Worm (Caenorhabditis elegans) whole organism, early embryonic: Measurements from ENCODE around the gene ttr-42.

Experiments used
- B0310.2 ChIP-seq: sonication (generic microtip); optimal IDR thresholded peaks from 2 replicates; lab custom pipeline; 2016; ENCODE audit warnings: mild to moderate bottlenecking, missing genetic modification characterization, missing compliant biosample characterization
- F13C5.2 ChIP-seq: sonication (generic microtip); optimal IDR thresholded peaks from 2 replicates; lab custom pipeline; 2017; ENCODE audit warnings: mild to moderate bottlenecking, missing genetic modification characterization, inconsistent platforms, missing compliant biosample characterization
- aly-1 ChIP-seq: sonication (generic microtip); optimal IDR thresholded peaks from 2 replicates; lab custom pipeline; 2016; ENCODE audit warnings: missing genetic modification characterization, missing compliant biosample characterization
- ama-1 ChIP-seq: fragments of 150-350 bp; optimal IDR thresholded peaks from 2 replicates; lab custom pipeline; 2014
- ceh-13 ChIP-seq: fragments of 200-800 bp; sonication (Bioruptor generic); optimal IDR thresholded peaks from 2 replicates; lab custom pipeline; 2018; ENCODE audit warnings: mild to moderate bottlenecking, missing genetic modification characterization, missing compliant biosample characterization
- ceh-36 ChIP-seq: sonication (generic microtip); optimal IDR thresholded peaks from 2 replicates; lab custom pipeline; 2016; ENCODE audit warnings: missing genetic modification characterization, inconsistent platforms, missing compliant biosample characterization
- ets-7 ChIP-seq: sonication (generic microtip); optimal IDR thresholded peaks from 2 replicates; lab custom pipeline; 2016; ENCODE audit warnings: missing genotype, missing genetic modification characterization, missing compliant biosample characterization
- flt-1 ChIP-seq: fragments of 200-800 bp; sonication (Bioruptor generic); IDR thresholded peaks from 2 replicates; pipeline ENCODE4 v1.3.6; 2022; ENCODE audit warnings: missing genetic modification characterization, missing compliant biosample characterization
- hmbx-1 ChIP-seq: sonication (generic microtip); optimal IDR thresholded peaks from 2 replicates; lab custom pipeline; 2016; ENCODE audit warnings: mild to moderate bottlenecking, missing genetic modification characterization, missing compliant biosample characterization
- hmg-4 ChIP-seq: fragments of 200-800 bp; sonication (Bioruptor generic); optimal IDR thresholded peaks from 2 replicates; lab custom pipeline; 2018; ENCODE audit warnings: mild to moderate bottlenecking, missing genetic modification characterization, missing compliant biosample characterization
- hnd-1 ChIP-seq: sonication (generic microtip); optimal IDR thresholded peaks from 2 replicates; lab custom pipeline; 2016; ENCODE audit warnings: missing genetic modification characterization, missing compliant biosample characterization
- pes-1 ChIP-seq: fragments of 200-800 bp; sonication (Bioruptor generic); IDR thresholded peaks from 2 replicates; pipeline ENCODE4 v1.3.6; 2022; ENCODE audit warnings: missing genetic modification reagents, missing genetic modification characterization, missing compliant biosample characterization
- scrt-1 ChIP-seq: fragments of 200-800 bp; sonication (Bioruptor generic); IDR thresholded peaks from 2 replicates; pipeline ENCODE4 v1.3.6; 2022; ENCODE audit warnings: missing genetic modification characterization, missing compliant biosample characterization
- sea-1 ChIP-seq: fragments of 200-800 bp; sonication (Bioruptor generic); conservative IDR thresholded peaks from 2 replicates; pipeline ENCODE4 v1.3.6; 2022; ENCODE audit warnings: missing genetic modification characterization, missing compliant biosample characterization
- tbx-11 ChIP-seq: fragments of 200-800 bp; sonication (Bioruptor generic); IDR thresholded peaks from 2 replicates; pipeline ENCODE4 v1.3.6; 2022; ENCODE audit warnings: missing genetic modification characterization, missing compliant biosample characterization
- tbx-37 ChIP-seq: fragments of 200-800 bp; sonication (Bioruptor generic); conservative IDR thresholded peaks from 2 replicates; pipeline ENCODE4 v1.3.6; 2022; ENCODE audit warnings: missing genetic modification reagents, missing genetic modification characterization, missing compliant biosample characterization
- tra-4 ChIP-seq: sonication (generic microtip); optimal IDR thresholded peaks from 2 replicates; lab custom pipeline; 2017; ENCODE audit warnings: missing genetic modification characterization, missing compliant biosample characterization

ttr-42 gene

DNA sequence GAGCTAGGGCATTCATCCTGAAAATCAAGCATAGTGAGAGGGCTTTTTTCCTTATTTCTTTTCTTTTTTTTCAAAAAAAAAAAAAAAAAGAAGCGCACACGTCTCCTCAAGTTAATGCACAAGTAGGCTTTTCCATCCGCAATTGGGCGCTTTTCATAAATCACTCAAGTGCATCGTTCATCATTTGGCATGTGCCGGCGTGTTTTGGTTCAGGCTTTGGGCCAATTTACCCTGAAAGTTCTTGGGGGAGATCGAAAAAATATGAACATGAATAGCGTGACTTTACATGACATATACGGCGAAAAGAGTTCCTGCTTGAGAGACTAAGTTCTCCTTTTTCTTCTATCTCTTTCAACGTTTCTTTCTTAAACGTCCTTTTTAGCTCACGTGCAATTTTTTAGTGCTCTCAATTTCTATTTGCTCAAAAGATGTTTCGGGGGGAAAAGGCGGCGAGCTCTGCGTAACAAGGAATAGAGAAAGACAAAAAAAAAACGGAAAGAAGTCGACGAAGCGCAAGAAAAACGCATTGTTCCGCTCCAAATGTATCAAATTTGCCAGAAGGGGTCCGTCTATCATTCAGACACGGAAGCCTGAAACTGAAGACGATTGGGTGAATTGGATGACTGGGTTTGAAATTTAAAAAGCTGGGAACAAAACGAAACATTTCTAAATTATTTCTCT lies 23.6 kb downstream of the ttr-42 start:
- TF ChIP-seq tbx-37 (GFP tag; lab: Robert Waterston, UW) (no peak), hnd-1 (tag; lab: Kevin White, UChicago) (no peak), tbx-11 (GFP tag; lab: Robert Waterston, UW) (no peak), tra-4 (no peak), ceh-13 (no peak), flt-1 (GFP tag; lab: Robert Waterston, UW) (no peak), hmg-4 (GFP tag; lab: Kevin White, UChicago) (no peak), sea-1 (GFP tag; lab: Robert Waterston, UW) (no peak), B0310.2 (no peak), ceh-36 (tag; lab: Kevin White, UChicago) (no peak), hmbx-1 (tag; lab: Kevin White, UChicago) (no peak)

ce11 chrX:2604358-2605016 lies 26.9 kb downstream of the ttr-42 start:
- no peak for TF ChIP-seq tbx-37 (GFP tag; lab: Robert Waterston, UW)
- no peak for TF ChIP-seq flt-1 (GFP tag; lab: Robert Waterston, UW)
- no peak for TF ChIP-seq tra-4
- no peak for TF ChIP-seq ets-7
- TF ChIP-seq scrt-1 (GFP tag; lab: Robert Waterston, UW): no peak
- TF ChIP-seq aly-1 (tag; lab: Kevin White, UChicago): no peak
- TF ChIP-seq B0310.2: no peak
- TF ChIP-seq hmg-4 (GFP tag; lab: Kevin White, UChicago): no peak
- TF ChIP-seq F13C5.2 (tag; lab: Kevin White, UChicago): no peak
- TF ChIP-seq hnd-1 (tag; lab: Kevin White, UChicago): no peak
- TF ChIP-seq ceh-36 (tag; lab: Kevin White, UChicago): no peak
- TF ChIP-seq tbx-11 (GFP tag; lab: Robert Waterston, UW): no peak
- TF ChIP-seq hmbx-1 (tag; lab: Kevin White, UChicago): no peak
- no peak for TF ChIP-seq sea-1 (GFP tag; lab: Robert Waterston, UW)
- TF ChIP-seq ceh-13: no peak
- no peak for TF ChIP-seq pes-1 (GFP tag; lab: Robert Waterston, UW)
- TF ChIP-seq ama-1 (lab: Kevin White, UChicago): no peak

- TF ChIP-seq aly-1 (tag; lab: Kevin White, UChicago) (no peak), tra-4 (no peak), flt-1 (GFP tag; lab: Robert Waterston, UW) (no peak), tbx-11 (GFP tag; lab: Robert Waterston, UW) (no peak), scrt-1 (GFP tag; lab: Robert Waterston, UW) (no peak), hmg-4 (GFP tag; lab: Kevin White, UChicago) (no peak), hnd-1 (tag; lab: Kevin White, UChicago) (no peak)
Measured at ce11 chrX:2607522-2608278, 30.2 kb downstream of the ttr-42 start, which contains the start of gene T03G6.1. Gene T03G6.1 (plus strand): TSS chrX:2608228.

ce11 chrX:2613077-2613476 lies 35.5 kb downstream of the ttr-42 start:
- peak; percentile 78 for TF ChIP-seq B0310.2
- TF ChIP-seq ama-1 (lab: Kevin White, UChicago): no peak
- TF ChIP-seq pes-1 (GFP tag; lab: Robert Waterston, UW): peak; percentile 93
- peak; percentile 89 for TF ChIP-seq tbx-11 (GFP tag; lab: Robert Waterston, UW)
- TF ChIP-seq hnd-1 (tag; lab: Kevin White, UChicago): peak; percentile 61
- TF ChIP-seq aly-1 (tag; lab: Kevin White, UChicago): peak; percentile 79
- TF ChIP-seq tbx-37 (GFP tag; lab: Robert Waterston, UW): peak; percentile 89
- TF ChIP-seq hmbx-1 (tag; lab: Kevin White, UChicago): peak; percentile 52
- peak; percentile 80 for TF ChIP-seq ceh-13
- peak; percentile 83 for TF ChIP-seq ceh-36 (tag; lab: Kevin White, UChicago)
- peak; percentile 8 for TF ChIP-seq ets-7
- TF ChIP-seq hmg-4 (GFP tag; lab: Kevin White, UChicago): peak; percentile 89
- TF ChIP-seq tra-4: peak; percentile 52
- TF ChIP-seq flt-1 (GFP tag; lab: Robert Waterston, UW): peak; percentile 88
- TF ChIP-seq sea-1 (GFP tag; lab: Robert Waterston, UW): peak; percentile 90
- TF ChIP-seq scrt-1 (GFP tag; lab: Robert Waterston, UW): peak; percentile 92
- TF ChIP-seq F13C5.2 (tag; lab: Kevin White, UChicago): peak; percentile 69

DNA sequence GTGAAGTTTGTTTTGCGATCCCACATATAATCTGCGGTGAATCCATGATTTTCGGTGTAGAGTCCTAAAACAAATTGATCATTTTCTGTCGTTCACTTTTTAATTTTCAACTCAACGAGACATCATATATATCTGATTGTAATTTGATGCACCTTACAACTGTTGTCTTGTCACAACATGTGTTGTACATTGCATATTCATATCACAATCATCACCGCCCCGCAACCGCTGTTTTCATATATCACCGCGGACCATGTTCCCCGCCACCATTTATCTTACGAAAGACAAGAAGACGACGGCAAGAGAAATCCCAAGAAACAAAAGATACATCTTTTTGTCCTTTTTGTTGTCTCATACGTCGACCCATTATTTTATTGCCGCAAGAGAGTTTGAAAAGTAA lies 36.6 kb downstream of the ttr-42 start:
- TF ChIP-seq aly-1 (tag; lab: Kevin White, UChicago) (no peak), ceh-36 (tag; lab: Kevin White, UChicago) (no peak), tra-4 (no peak), hmg-4 (GFP tag; lab: Kevin White, UChicago) (no peak), flt-1 (GFP tag; lab: Robert Waterston, UW) (no peak), F13C5.2 (tag; lab: Kevin White, UChicago) (no peak), hmbx-1 (tag; lab: Kevin White, UChicago) (no peak), ets-7 (no peak), B0310.2 (no peak), pes-1 (GFP tag; lab: Robert Waterston, UW) (no peak), hnd-1 (tag; lab: Kevin White, UChicago) (no peak), ama-1 (lab: Kevin White, UChicago) (no peak), scrt-1 (GFP tag; lab: Robert Waterston, UW) (no peak)

- TF ChIP-seq ceh-13 (no peak), B0310.2 (no peak), flt-1 (GFP tag; lab: Robert Waterston, UW) (no peak), tbx-37 (GFP tag; lab: Robert Waterston, UW) (no peak), tra-4 (no peak), scrt-1 (GFP tag; lab: Robert Waterston, UW) (no peak), sea-1 (GFP tag; lab: Robert Waterston, UW) (no peak), F13C5.2 (tag; lab: Kevin White, UChicago) (no peak), hmbx-1 (tag; lab: Kevin White, UChicago) (no peak), hmg-4 (GFP tag; lab: Kevin White, UChicago) (no peak), pes-1 (GFP tag; lab: Robert Waterston, UW) (no peak), tbx-11 (GFP tag; lab: Robert Waterston, UW) (no peak), ceh-36 (tag; lab: Kevin White, UChicago) (no peak), ama-1 (lab: Kevin White, UChicago) (no peak), aly-1 (tag; lab: Kevin White, UChicago) (no peak), ets-7 (no peak)
Measured at ce11 chrX:2615626-2616025, 38.1 kb downstream of the ttr-42 start, which contains the start of gene T03G6.3. Gene T03G6.3 (minus strand): TSS chrX:2615726.
